Fruit fly (Drosophila melanogaster): ENCODE measurements around the gene chrb.

DNA sequence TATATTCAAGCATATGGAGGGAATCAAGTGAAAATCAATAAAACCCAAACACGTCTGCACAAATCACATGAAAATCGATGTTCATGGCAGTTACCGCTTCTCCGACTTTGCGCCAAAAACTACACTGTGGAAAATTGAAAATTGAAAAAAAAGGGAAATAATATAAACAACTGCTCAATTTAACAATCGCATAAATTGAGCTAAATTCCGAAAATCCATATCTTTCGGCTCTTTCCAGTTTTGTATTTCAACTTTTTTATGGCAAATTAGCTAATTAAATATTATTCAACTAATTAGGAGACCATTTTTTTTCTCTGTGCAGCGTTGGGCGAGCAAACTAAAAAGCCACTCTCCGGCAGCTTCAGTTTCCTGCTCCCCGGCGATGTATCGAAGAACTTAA lies 2.9 kb upstream of the chrb start:
- TF ChIP-seq psq (optimal IDR thresholded peaks at IDR 0.05) (no peak), h (optimal IDR thresholded peaks at IDR 0.05) (no peak), Myc (optimal IDR thresholded peaks at IDR 0.05) (no peak), insv (optimal IDR thresholded peaks at IDR 0.05) (no peak), ttk (optimal IDR thresholded peaks at IDR 0.05) (no peak)

Measured in Kc167 (cell line).